Worm (Caenorhabditis elegans) whole organism, young adult: ENCODE results near the gene pals-20.

Experiments used
- B0261.1 ChIP-seq: sonication (generic microtip); optimal IDR thresholded peaks from 2 replicates; lab custom pipeline; 2016; ENCODE audit warnings: mild to moderate bottlenecking, missing genetic modification characterization, moderate library complexity, missing compliant biosample characterization
- B0336.3 ChIP-seq: fragments of 200-800 bp; sonication (Bioruptor generic); IDR thresholded peaks from 2 replicates; pipeline ENCODE4 v1.3.6; 2022; ENCODE audit warnings: missing genetic modification characterization, missing compliant biosample characterization
- C06A6.2 ChIP-seq: fragments of 200-800 bp; sonication (Bioruptor generic); conservative IDR thresholded peaks from 2 replicates; pipeline ENCODE4 v1.3.6; 2022; ENCODE audit warnings: missing genetic modification characterization, missing compliant biosample characterization
- C17E4.6 ChIP-seq: fragments of 200-800 bp; sonication (Bioruptor generic); IDR thresholded peaks from 2 replicates; pipeline ENCODE4 v1.3.6; 2022; ENCODE audit warnings: missing genetic modification reagents, missing genetic modification characterization, missing compliant biosample characterization
- D2030.7 ChIP-seq: fragments of 200-800 bp; sonication (Bioruptor generic); IDR thresholded peaks from 2 replicates; pipeline ENCODE4 v1.3.6; 2022; ENCODE audit warnings: missing genetic modification reagents, missing genetic modification characterization, missing compliant biosample characterization
- F23B12.7 ChIP-seq: sonication (generic microtip); optimal IDR thresholded peaks from 2 replicates; lab custom pipeline; 2017; ENCODE audit warnings: missing genetic modification characterization, mild to moderate bottlenecking, missing compliant biosample characterization, antibody characterized with exemption, moderate library complexity; ENCODE audit not compliant: insufficient read depth
- F37B4.10 ChIP-seq: fragments of 200-800 bp; sonication (Bioruptor generic); IDR thresholded peaks from 2 replicates; pipeline ENCODE4 v1.3.6; 2022; ENCODE audit warnings: missing genetic modification characterization, missing compliant biosample characterization
- F52B5.7 ChIP-seq: sonication (generic microtip); optimal IDR thresholded peaks from 2 replicates; lab custom pipeline; 2016; ENCODE audit warnings: mild to moderate bottlenecking, missing genetic modification characterization, missing compliant biosample characterization
- F55B11.4 ChIP-seq: sonication (generic microtip); optimal IDR thresholded peaks from 2 replicates; lab custom pipeline; 2016; ENCODE audit warnings: missing compliant biosample characterization, missing genetic modification characterization, borderline replicate concordance; ENCODE audit not compliant: insufficient read depth
- T26A5.8 ChIP-seq: sonication (generic microtip); optimal IDR thresholded peaks from 2 replicates; lab custom pipeline; 2016; ENCODE audit warnings: missing genetic modification characterization, missing compliant biosample characterization
- Y53F4B.3 ChIP-seq: fragments of 200-800 bp; sonication (Bioruptor generic); IDR thresholded peaks from 2 replicates; pipeline ENCODE4 v1.3.6; 2022; ENCODE audit warnings: missing genetic modification reagents, missing genetic modification characterization, missing compliant biosample characterization
- ZK185.1 ChIP-seq: sonication (generic microtip); optimal IDR thresholded peaks from 2 replicates; lab custom pipeline; 2016; ENCODE audit warnings: mild to moderate bottlenecking, missing genetic modification characterization, missing compliant biosample characterization; ENCODE audit not compliant: poor library complexity, severe bottlenecking
- akir-1 ChIP-seq: fragments of 200-800 bp; sonication (Bioruptor generic); optimal IDR thresholded peaks from 2 replicates; lab custom pipeline; 2018; ENCODE audit warnings: mild to moderate bottlenecking, missing genetic modification characterization, moderate library complexity, missing compliant biosample characterization
- atf-7 ChIP-seq: sonication (generic microtip); optimal IDR thresholded peaks from 2 replicates; lab custom pipeline; 2017; ENCODE audit warnings: mild to moderate bottlenecking, missing genetic modification characterization, missing compliant biosample characterization
- attf-5 ChIP-seq: fragments of 200-800 bp; sonication (Bioruptor generic); optimal IDR thresholded peaks from 2 replicates; lab custom pipeline; 2018; ENCODE audit warnings: mild to moderate bottlenecking, missing genetic modification characterization, missing compliant biosample characterization
- attf-6 ChIP-seq: fragments of 200-800 bp; sonication (Bioruptor generic); IDR thresholded peaks from 2 replicates; pipeline ENCODE4 v1.3.6; 2022; ENCODE audit warnings: missing genetic modification reagents, missing genetic modification characterization, missing compliant biosample characterization
- dpl-1 ChIP-seq: fragments of 150-350 bp; optimal IDR thresholded peaks from 2 replicates; lab custom pipeline; 2014; ENCODE audit warnings: missing biosample characterization, missing genetic modification reagents, missing genetic modification characterization
- efl-1 ChIP-seq: fragments of 150-350 bp; optimal IDR thresholded peaks from 2 replicates; lab custom pipeline; 2014; ENCODE audit warnings: missing biosample characterization, missing genetic modification reagents, missing genetic modification characterization
- egrh-3 ChIP-seq: fragments of 200-800 bp; sonication (Bioruptor generic); IDR thresholded peaks from 2 replicates; pipeline ENCODE4 v1.3.6; 2022; ENCODE audit warnings: missing genetic modification reagents, missing genetic modification characterization, missing compliant biosample characterization
- gei-17 ChIP-seq: fragments of 200-800 bp; sonication (Bioruptor generic); optimal IDR thresholded peaks from 2 replicates; lab custom pipeline; 2018; ENCODE audit warnings: mild to moderate bottlenecking, missing genetic modification characterization, missing compliant biosample characterization
- him-1 ChIP-seq: sonication (generic microtip); optimal IDR thresholded peaks from 2 replicates; lab custom pipeline; 2016; ENCODE audit warnings: missing genotype, missing genetic modification reagents, missing genetic modification characterization, missing compliant biosample characterization
- hlh-26 ChIP-seq: fragments of 200-800 bp; sonication (Bioruptor generic); conservative IDR thresholded peaks from 2 replicates; pipeline ENCODE4 v1.3.6; 2022; ENCODE audit warnings: missing genetic modification reagents, missing genetic modification characterization, missing compliant biosample characterization
- lag-1 ChIP-seq: fragments of 200-800 bp; sonication (Bioruptor generic); IDR thresholded peaks from 2 replicates; pipeline ENCODE4 v1.3.6; 2022; ENCODE audit warnings: missing genetic modification reagents, missing genetic modification characterization, missing compliant biosample characterization
- let-526 ChIP-seq: fragments of 200-800 bp; sonication (Bioruptor generic); IDR thresholded peaks from 2 replicates; pipeline ENCODE4 v1.3.6; 2022; ENCODE audit warnings: missing genetic modification reagents, missing genetic modification characterization, missing compliant biosample characterization
- lir-1 ChIP-seq: fragments of 200-800 bp; sonication (Bioruptor generic); conservative IDR thresholded peaks from 2 replicates; pipeline ENCODE4 v1.3.6; 2022; ENCODE audit warnings: missing genetic modification reagents, missing genetic modification characterization, missing compliant biosample characterization
- mcd-1 ChIP-seq: fragments of 200-800 bp; sonication (Bioruptor generic); IDR thresholded peaks from 2 replicates; pipeline ENCODE4 v1.3.6; 2022; ENCODE audit warnings: missing genetic modification reagents, missing genetic modification characterization, missing compliant biosample characterization
- mel-28 ChIP-seq: sonication (generic microtip); optimal IDR thresholded peaks from 2 replicates; lab custom pipeline; 2016; ENCODE audit warnings: borderline replicate concordance, mild to moderate bottlenecking, missing genetic modification characterization, missing compliant biosample characterization
- nfya-2 ChIP-seq: fragments of 200-800 bp; sonication (Bioruptor generic); IDR thresholded peaks from 2 replicates; pipeline ENCODE4 v1.3.6; 2022; ENCODE audit warnings: missing genetic modification reagents, missing genetic modification characterization, missing compliant biosample characterization
- nhr-120 ChIP-seq: fragments of 200-800 bp; sonication (Bioruptor generic); IDR thresholded peaks from 2 replicates; pipeline ENCODE4 v1.3.6; 2022; ENCODE audit warnings: missing genetic modification characterization, missing compliant biosample characterization
- nhr-80 ChIP-seq: sonication (generic microtip); optimal IDR thresholded peaks from 2 replicates; lab custom pipeline; 2016; ENCODE audit warnings: missing genetic modification characterization, missing compliant biosample characterization
- pbrm-1 ChIP-seq: fragments of 200-800 bp; sonication (Bioruptor generic); IDR thresholded peaks from 2 replicates; pipeline ENCODE4 v1.3.6; 2022; ENCODE audit warnings: missing genetic modification reagents, missing genetic modification characterization, missing compliant biosample characterization
- snpc-3.4 ChIP-seq: sonication (generic microtip); optimal IDR thresholded peaks from 2 replicates; lab custom pipeline; 2017; ENCODE audit warnings: missing genetic modification characterization, mild to moderate bottlenecking, missing compliant biosample characterization, antibody characterized with exemption, moderate library complexity, missing genotype, missing genetic modification reagents
- somi-1 ChIP-seq: fragments of 200-800 bp; sonication (Bioruptor generic); optimal IDR thresholded peaks from 2 replicates; lab custom pipeline; 2018; ENCODE audit warnings: mild to moderate bottlenecking, missing genetic modification characterization, missing compliant biosample characterization
- tbp1 ChIP-seq: fragments of 200-800 bp; sonication (Bioruptor generic); optimal IDR thresholded peaks from 2 replicates; lab custom pipeline; 2018; ENCODE audit warnings: mild to moderate bottlenecking, missing genetic modification characterization, missing compliant biosample characterization
- unc-62 ChIP-seq: fragments of 150-350 bp; optimal IDR thresholded peaks from 2 replicates; lab custom pipeline; 2014; ENCODE audit warnings: missing biosample characterization, missing genetic modification reagents, missing genetic modification characterization
- ztf-18 ChIP-seq: sonication (generic microtip); optimal IDR thresholded peaks from 2 replicates; lab custom pipeline; 2016; ENCODE audit warnings: missing genotype, mild to moderate bottlenecking, missing genetic modification characterization, missing compliant biosample characterization
- ztf-3 ChIP-seq: fragments of 200-800 bp; sonication (Bioruptor generic); optimal IDR thresholded peaks from 2 replicates; lab custom pipeline; 2018; ENCODE audit warnings: mild to moderate bottlenecking, missing genetic modification characterization, missing compliant biosample characterization

The pals-20 gene

ce11 chrIII:1350745-1351144 lies 37.4 kb downstream of the pals-20 start, which contains the start of gene Y82E9BL.3 (continued):
- TF ChIP-seq unc-62 (GFP tag; lab: Kevin White, UChicago): no peak
- TF ChIP-seq, all 124 proteins: peak for 0

- TF ChIP-seq nhr-80 (tag; lab: Kevin White, UChicago) (peak; percentile 15), tbp1 (GFP tag; lab: Kevin White, UChicago) (no peak)
Observed at ce11 chrIII:1349313-1349712, 38.8 kb downstream of the pals-20 start, which contains the start of gene fbxa-25. Gene fbxa-25, minus strand, starts transcription at chrIII:1349450.

ce11 chrIII:1347539-1347938 lies 40.6 kb downstream of the pals-20 start, which contains the start of gene Y82E9BL.5:
Gene Y82E9BL.5, minus strand, starts transcription at chrIII:1347639.
- TF ChIP-seq F55B11.4 (tag; lab: Kevin White, UChicago) (no peak), C17E4.6 (GFP tag; lab: Robert Waterston, UW) (no peak), D2030.7 (GFP tag; lab: Robert Waterston, UW) (no peak), Y53F4B.3 (GFP tag; lab: Robert Waterston, UW) (no peak)
- TF ChIP-seq, all 124 proteins: peak for 0

ce11 chrIII:1347003-1347402 lies 41.1 kb downstream of the pals-20 start:
- TF ChIP-seq somi-1 (GFP tag; lab: Kevin White, UChicago) (no peak), akir-1 (GFP tag; lab: Kevin White, UChicago) (no peak), dpl-1 (GFP tag; lab: Kevin White, UChicago) (no peak), nhr-120 (GFP tag; lab: Robert Waterston, UW) (no peak), him-1 (tag; lab: Kevin White, UChicago) (no peak), F52B5.7 (tag; lab: Kevin White, UChicago) (no peak), B0261.1 (tag; lab: Kevin White, UChicago) (no peak), atf-7 (no peak), ztf-18 (tag; lab: Kevin White, UChicago) (no peak), pbrm-1 (GFP tag; lab: Robert Waterston, UW) (no peak), snpc-3.4 (tag; lab: Kevin White, UChicago) (no peak), C17E4.6 (GFP tag; lab: Robert Waterston, UW) (no peak), lir-1 (no peak), gei-17 (GFP tag; lab: Kevin White, UChicago) (no peak), mcd-1 (GFP tag; lab: Robert Waterston, UW) (no peak), nfya-2 (GFP tag; lab: Robert Waterston, UW) (no peak), attf-6 (GFP tag; lab: Robert Waterston, UW) (no peak), C06A6.2 (GFP tag; lab: Robert Waterston, UW) (no peak)

ce11 chrIII:1345694-1346093 lies 42.4 kb downstream of the pals-20 start, which contains the start of gene Y82E9BL.6:
Gene Y82E9BL.6, minus strand, starts transcription at chrIII:1345794.
- no peak for TF ChIP-seq B0261.1 (tag; lab: Kevin White, UChicago)
- no peak for TF ChIP-seq ztf-3 (GFP tag; lab: Kevin White, UChicago)
- no peak for TF ChIP-seq lir-1
- TF ChIP-seq somi-1 (GFP tag; lab: Kevin White, UChicago): no peak
- TF ChIP-seq pbrm-1 (GFP tag; lab: Robert Waterston, UW): no peak
- no peak for TF ChIP-seq T26A5.8 (tag; lab: Kevin White, UChicago)
- TF ChIP-seq ZK185.1 (tag; lab: Kevin White, UChicago): no peak
- TF ChIP-seq let-526 (GFP tag; lab: Robert Waterston, UW): no peak
- no peak for TF ChIP-seq B0336.3 (GFP tag; lab: Robert Waterston, UW)
- TF ChIP-seq ztf-18 (tag; lab: Kevin White, UChicago): no peak
- no peak for TF ChIP-seq F37B4.10 (GFP tag; lab: Robert Waterston, UW)
- no peak for TF ChIP-seq lag-1 (GFP tag; lab: Robert Waterston, UW)
- no peak for TF ChIP-seq F23B12.7 (tag; lab: Kevin White, UChicago)
- no peak for TF ChIP-seq efl-1 (GFP tag; lab: Kevin White, UChicago)
- TF ChIP-seq hlh-26 (GFP tag; lab: Robert Waterston, UW): no peak
- TF ChIP-seq mel-28 (tag; lab: Kevin White, UChicago): no peak
- no peak for TF ChIP-seq egrh-3
- TF ChIP-seq attf-5 (GFP tag; lab: Kevin White, UChicago): no peak
